Fruit fly (Drosophila melanogaster): ENCODE results near the gene Polr3D.

DNA sequence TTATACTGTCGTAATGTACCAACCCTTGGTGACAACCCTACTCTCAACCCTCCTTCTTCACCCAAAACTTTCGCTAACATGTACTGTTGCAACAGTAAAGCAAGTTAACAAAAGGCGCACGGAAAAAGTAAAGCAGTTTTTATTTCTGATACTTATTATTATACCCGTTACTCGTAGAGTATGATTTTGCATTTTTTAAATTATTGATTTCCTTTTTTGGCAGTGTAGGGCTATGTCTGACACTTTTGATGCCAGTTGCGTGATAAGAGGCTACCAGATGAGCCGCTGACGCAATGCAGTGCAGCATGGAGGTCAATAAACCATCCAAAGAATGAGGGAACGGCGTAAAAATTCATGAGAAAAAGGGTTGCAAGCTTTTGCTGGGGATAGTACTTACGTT is 33.5 kb downstream of the Polr3D start:
- TF ChIP-seq Crg-1 (GFP tag; optimal IDR thresholded peaks at IDR 0.05) (no peak), toe (GFP tag; optimal IDR thresholded peaks at IDR 0.05) (no peak), CG12768 (GFP tag; optimal IDR thresholded peaks at IDR 0.05) (no peak), CG5204 (GFP tag; optimal IDR thresholded peaks at IDR 0.05) (no peak), CG1620 (GFP tag; optimal IDR thresholded peaks at IDR 0.05) (no peak), tj (GFP tag; optimal IDR thresholded peaks at IDR 0.05) (no peak), CG7045 (GFP tag; optimal IDR thresholded peaks at IDR 0.05) (no peak), Hr96 (GFP tag; optimal IDR thresholded peaks at IDR 0.05) (no peak), cnc (optimal IDR thresholded peaks at IDR 0.05) (no peak), cic (GFP tag; optimal IDR thresholded peaks at IDR 0.05) (no peak), CG33017 (tag; optimal IDR thresholded peaks at IDR 0.05) (no peak), pad (GFP tag; optimal IDR thresholded peaks at IDR 0.05) (no peak), CG14711 (tag; optimal IDR thresholded peaks at IDR 0.05) (no peak), kay (GFP tag; ENCODE audit: borderline replicate concordance) (no peak)
